Fruit fly (Drosophila melanogaster) whole organism, wandering third instar larva: ENCODE data around the gene CG31139.

Experiments
- CG32264 ChIP-seq: fragments of 200-800 bp; sonication (Bioruptor generic); optimal IDR thresholded peaks from 2 replicates; lab custom pipeline; 2016; ENCODE audit warnings: missing biosample characterization, missing genetic modification characterization
- GATAd ChIP-seq: sonication (Bioruptor generic); optimal IDR thresholded peaks from 2 replicates; lab custom pipeline; 2016; ENCODE audit warnings: missing biosample characterization, missing genetic modification characterization
- Hnf4 ChIP-seq: fragments of 200-800 bp; sonication (Bioruptor generic); optimal IDR thresholded peaks from 2 replicates; lab custom pipeline; 2016; ENCODE audit warnings: missing biosample characterization, mild to moderate bottlenecking, missing genetic modification characterization
- Hr78 ChIP-seq: fragments of >200 bp; optimal IDR thresholded peaks from 2 replicates; lab custom pipeline; 2017; ENCODE audit warnings: missing biosample characterization, missing genetic modification characterization
- OdsH ChIP-seq: fragments of 200-800 bp; sonication (Bioruptor generic); optimal IDR thresholded peaks from 2 replicates; lab custom pipeline; 2016; ENCODE audit warnings: missing biosample characterization, mild to moderate bottlenecking, missing genetic modification characterization
- dl ChIP-seq, 2 experiments: fragments of 175-275, 200-275 bp in 1 of 2; fragments of 200-275 bp in 1 of 2; sonication (Bioruptor generic); optimal IDR thresholded peaks; lab custom pipeline; 2018; ENCODE audit warnings: mild to moderate bottlenecking in 2 of 2, missing biosample characterization in 2 of 2, missing genetic modification characterization in 2 of 2, moderate library complexity in 2 of 2; ENCODE audit not compliant: partially characterized antibody in 2 of 2, insufficient read depth in 1 of 2
- dmrt93B ChIP-seq: fragments of 200-800 bp; sonication (Bioruptor generic); optimal IDR thresholded peaks from 2 replicates; lab custom pipeline; 2018; ENCODE audit warnings: missing biosample characterization, mild to moderate bottlenecking, missing genetic modification characterization
- ey ChIP-seq: fragments of 200-800 bp; sonication (Bioruptor generic); optimal IDR thresholded peaks from 2 replicates; lab custom pipeline; 2016; ENCODE audit warnings: missing biosample characterization, missing genetic modification characterization
- rgr ChIP-seq: fragments of 200-800 bp; sonication (Bioruptor generic); optimal IDR thresholded peaks from 3 replicates; lab custom pipeline; 2016; ENCODE audit warnings: missing biosample characterization, mild to moderate bottlenecking, missing genetic modification characterization
- sage ChIP-seq: fragments of 200-800 bp; sonication (Bioruptor generic); optimal IDR thresholded peaks from 2 replicates; lab custom pipeline; 2016; ENCODE audit warnings: missing biosample characterization, mild to moderate bottlenecking, missing genetic modification characterization
- sv ChIP-seq: fragments of 200-800 bp; sonication (Bioruptor generic); optimal IDR thresholded peaks from 3 replicates; lab custom pipeline; 2016; ENCODE audit warnings: missing biosample characterization, missing genetic modification characterization
- tai ChIP-seq: sonication (Bioruptor generic); optimal IDR thresholded peaks from 2 replicates; lab custom pipeline; 2016; ENCODE audit warnings: missing biosample characterization, missing genetic modification characterization

DNA sequence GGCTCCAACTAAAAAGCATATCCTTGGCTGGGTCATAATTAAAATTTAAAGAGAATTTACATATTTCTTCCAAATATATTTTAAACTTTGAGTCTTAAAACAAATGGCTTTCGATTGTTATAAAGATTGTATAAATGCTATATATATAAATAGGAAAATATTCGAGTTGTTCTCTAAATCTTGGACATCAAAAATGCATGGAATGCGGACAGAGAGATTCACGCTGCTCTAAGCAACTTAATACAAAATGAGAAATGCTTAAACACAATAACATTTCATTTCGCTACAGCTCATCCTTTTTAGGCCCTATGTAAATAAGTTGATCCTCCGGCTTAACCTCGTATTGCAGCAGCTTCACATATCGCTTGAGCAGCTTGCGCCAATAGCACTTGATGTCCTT is at the start of gene CG31139:
- no peak for TF ChIP-seq dmrt93B (GFP tag; lab: Kevin White, UChicago)
- TF ChIP-seq tai: no peak
- TF ChIP-seq rgr (GFP tag; lab: Kevin White, UChicago): no peak
- TF ChIP-seq Hr78 (GFP tag; lab: Kevin White, UChicago): no peak
- no peak for TF ChIP-seq CG32264 (GFP tag; lab: Kevin White, UChicago)
- no peak for TF ChIP-seq Hnf4
- no peak for TF ChIP-seq sv
- no peak for TF ChIP-seq dl (GFP tag; optimal IDR thresholded peaks at IDR 0.05; lab: Kevin White, UChicago; ENCODE audit: insufficient read depth in 1 of 2, partially characterized antibody in 2 of 2)
- TF ChIP-seq ey (GFP tag; lab: Kevin White, UChicago): no peak
- no peak for TF ChIP-seq OdsH (GFP tag; lab: Kevin White, UChicago)
- no peak for TF ChIP-seq sage (GFP tag; lab: Kevin White, UChicago)
- no peak for TF ChIP-seq GATAd (GFP tag; lab: Kevin White, UChicago)
